Worm (Caenorhabditis elegans) whole organism, L1 larva: ENCODE measurements around the gene C54E10.7.

ENCODE experiments used
- dpl-1 ChIP-seq, 3 experiments: fragments of 150-350 bp in 2 of 3; sonication (generic microtip) in 1 of 3; optimal IDR thresholded peaks; 2 replicates each; lab custom pipeline; 2014 to 2017; ENCODE audit warnings: missing biosample characterization in 3 of 3, missing genetic modification characterization in 3 of 3, missing genetic modification reagents in 3 of 3
- efl-3 ChIP-seq: fragments of 200-800 bp; sonication (Bioruptor generic); optimal IDR thresholded peaks from 2 replicates; lab custom pipeline; 2018; ENCODE audit warnings: mild to moderate bottlenecking, missing genetic modification characterization, missing compliant biosample characterization
- fos-1 ChIP-seq: fragments of 150-350 bp; optimal IDR thresholded peaks from 2 replicates; lab custom pipeline; 2014; ENCODE audit warnings: missing biosample characterization, missing genetic modification characterization
- lin-35 ChIP-seq, 2 experiments: fragments of 150-350 bp; optimal IDR thresholded peaks; 2 replicates each; lab custom pipeline; 2014; ENCODE audit warnings: missing biosample characterization in 2 of 2, missing genetic modification characterization in 2 of 2, missing genetic modification reagents in 2 of 2
- lsy-2 ChIP-seq, 2 experiments: fragments of 150-350 bp; optimal IDR thresholded peaks; 2 replicates each; lab custom pipeline; 2014; ENCODE audit warnings: missing biosample characterization in 2 of 2, missing genetic modification characterization in 2 of 2
- mab-9 ChIP-seq: fragments of 200-800 bp; sonication (Bioruptor generic); IDR thresholded peaks from 2 replicates; pipeline ENCODE4 v1.3.6; 2022; ENCODE audit warnings: missing genetic modification reagents, missing genetic modification characterization, missing compliant biosample characterization
- nhr-11 ChIP-seq: fragments of 150-350 bp; optimal IDR thresholded peaks from 2 replicates; lab custom pipeline; 2014; ENCODE audit warnings: missing biosample characterization, missing genetic modification characterization
- nhr-76 ChIP-seq: sonication (generic microtip); optimal IDR thresholded peaks from 2 replicates; lab custom pipeline; 2017; ENCODE audit warnings: missing biosample characterization, missing genetic modification characterization
- pqm-1 ChIP-seq: sonication (generic microtip); optimal IDR thresholded peaks from 3 replicates; lab custom pipeline; 2017; ENCODE audit warnings: missing biosample characterization, missing genetic modification characterization
- sox-4 ChIP-seq: sonication (generic microtip); optimal IDR thresholded peaks from 2 replicates; lab custom pipeline; 2016; ENCODE audit warnings: missing genetic modification characterization, missing compliant biosample characterization
- sptf-1 ChIP-seq: fragments of 150-350 bp; optimal IDR thresholded peaks from 2 replicates; lab custom pipeline; 2014; ENCODE audit warnings: missing biosample characterization, missing genetic modification characterization
- unc-130 ChIP-seq: fragments of 150-350 bp; optimal IDR thresholded peaks from 2 replicates; lab custom pipeline; 2017; ENCODE audit warnings: missing biosample characterization, missing genetic modification characterization, inconsistent platforms
- zip-4 ChIP-seq: fragments of 200-800 bp; sonication (Bioruptor generic); optimal IDR thresholded peaks from 2 replicates; lab custom pipeline; 2018; ENCODE audit warnings: mild to moderate bottlenecking, missing genetic modification characterization, moderate library complexity, missing compliant biosample characterization

DNA sequence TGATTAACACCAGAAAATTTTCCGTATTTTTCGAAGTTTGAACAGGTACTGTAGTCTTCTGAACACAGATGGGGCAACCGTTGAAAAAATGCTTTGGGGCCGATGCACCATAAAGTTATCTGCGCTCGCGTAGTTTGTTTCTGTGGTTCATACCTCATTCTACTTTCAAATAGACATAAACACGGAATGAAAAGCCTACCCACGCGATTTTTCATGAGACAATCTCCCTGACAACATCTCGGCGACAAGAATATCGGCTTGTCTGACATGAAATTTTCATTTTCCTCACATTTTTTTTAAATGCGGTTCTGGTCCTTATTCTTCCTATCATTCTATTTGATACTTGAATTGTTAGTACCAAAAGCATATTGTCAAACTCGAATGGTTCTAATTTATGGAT, 38.7 kb upstream of the C54E10.7 start, which contains the start of gene clec-257:
- no peak for TF ChIP-seq lin-35 (GFP tag; optimal IDR thresholded peaks at IDR 0.05; lab: Kevin White, UChicago)
- TF ChIP-seq mab-9 = no peak
- no peak for TF ChIP-seq unc-130 (tag; lab: Kevin White, UChicago)
- no peak for TF ChIP-seq nhr-11 (tag; lab: Kevin White, UChicago)
- no peak for TF ChIP-seq sox-4
- TF ChIP-seq nhr-76 (tag; lab: Kevin White, UChicago) = no peak
- no peak for TF ChIP-seq fos-1 (tag; lab: Kevin White, UChicago)
- no peak for TF ChIP-seq pqm-1 (tag; lab: Kevin White, UChicago)
- no peak for TF ChIP-seq sptf-1 (tag; lab: Kevin White, UChicago)
- no peak for TF ChIP-seq lsy-2 (tag; optimal IDR thresholded peaks at IDR 0.05; lab: Kevin White, UChicago)
- no peak for TF ChIP-seq dpl-1 (GFP tag; optimal IDR thresholded peaks at IDR 0.05; lab: Kevin White, UChicago)
- TF ChIP-seq efl-3 (GFP tag; lab: Kevin White, UChicago) = no peak
- TF ChIP-seq zip-4 = no peak
